Worm (Caenorhabditis elegans) whole organism, L3 larva: Measurements from ENCODE around the gene gpd-1.

Experiments used
- R02D3.7 ChIP-seq: fragments of 150-350 bp; optimal IDR thresholded peaks from 2 replicates; lab custom pipeline; 2014; ENCODE audit warnings: missing biosample characterization, missing genetic modification characterization
- ZK546.5 ChIP-seq: sonication (generic microtip); optimal IDR thresholded peaks from 2 replicates; lab custom pipeline; 2017; ENCODE audit warnings: missing biosample characterization, missing genetic modification characterization
- aly-2 ChIP-seq: fragments of 150-350 bp; optimal IDR thresholded peaks from 2 replicates; lab custom pipeline; 2014; ENCODE audit warnings: missing biosample characterization, missing genetic modification characterization
- ceh-28 ChIP-seq: fragments of 150-350 bp; optimal IDR thresholded peaks from 2 replicates; lab custom pipeline; 2014; ENCODE audit warnings: missing biosample characterization, missing genetic modification reagents, missing genetic modification characterization
- ceh-9 ChIP-seq: sonication (generic microtip); optimal IDR thresholded peaks from 2 replicates; lab custom pipeline; 2018; ENCODE audit warnings: missing biosample characterization, missing genetic modification characterization
- nhr-12 ChIP-seq: fragments of 150-350 bp; optimal IDR thresholded peaks from 2 replicates; lab custom pipeline; 2014; ENCODE audit warnings: missing biosample characterization, missing genetic modification characterization
- unc-62 ChIP-seq: fragments of 150-350 bp; sonication (generic microtip); optimal IDR thresholded peaks from 4 replicates; lab custom pipeline; 2014; ENCODE audit warnings: missing biosample characterization, missing genetic modification reagents, missing genetic modification characterization
- ztf-11 ChIP-seq: fragments of 150-350 bp; optimal IDR thresholded peaks from 2 replicates; lab custom pipeline; 2014; ENCODE audit warnings: missing biosample characterization, missing genetic modification characterization

DNA sequence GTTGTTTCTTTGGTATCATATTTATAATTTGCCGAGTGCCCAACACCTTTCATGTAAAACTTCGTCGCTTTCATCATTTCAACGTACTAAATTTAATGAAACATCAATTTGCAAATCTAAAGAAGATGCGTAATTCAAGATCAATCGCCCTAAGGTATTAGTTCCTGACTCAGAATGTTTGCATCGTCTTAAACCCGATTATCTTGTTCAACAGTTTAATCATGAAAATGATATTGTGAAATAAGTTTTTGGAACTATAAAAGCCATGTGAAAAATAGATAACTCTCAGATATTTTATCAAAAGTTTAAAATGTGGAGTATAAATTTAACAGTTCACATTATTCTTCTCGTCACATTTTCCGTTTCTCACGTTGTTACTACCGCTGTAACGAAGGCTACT is 46.0 kb downstream of the gpd-1 start, which contains the start of gene E04D5.4:
- TF ChIP-seq unc-62 (GFP tag; lab: Kevin White, UChicago) (no peak), ZK546.5 (tag; lab: Kevin White, UChicago) (no peak), ceh-9 (tag; lab: Kevin White, UChicago) (no peak), R02D3.7 (tag; lab: Kevin White, UChicago) (no peak), aly-2 (tag; lab: Kevin White, UChicago) (no peak), ztf-11 (tag; lab: Kevin White, UChicago) (no peak), ceh-28 (no peak), nhr-12 (tag; lab: Kevin White, UChicago) (no peak)
